Fruit fly (Drosophila melanogaster) whole organism: Measurements from ENCODE around the gene Vajk3.

Source experiments
- CG8478 ChIP-seq: fragments of >200 bp; optimal IDR thresholded peaks from 2 replicates; lab custom pipeline; 2018; ENCODE audit warnings: inconsistent platforms
- EcR ChIP-seq, 2 experiments: fragments of >200 bp; optimal IDR thresholded peaks; 2 replicates each; lab custom pipeline; 2017; ENCODE audit warnings: missing biosample characterization in 2 of 2, missing genetic modification characterization in 2 of 2, missing genetic modification reagents in 2 of 2
- pan ChIP-seq: fragments of >200 bp; optimal IDR thresholded peaks from 2 replicates; lab custom pipeline; 2017
- psq ChIP-seq: fragments of >200 bp; optimal IDR thresholded peaks from 2 replicates; lab custom pipeline; 2017

- TF ChIP-seq EcR (GFP tag; optimal IDR thresholded peaks at IDR 0.05; lab: Kevin White, UChicago) (no peak), pan (lab: Kevin White, UChicago) (no peak), psq (lab: Kevin White, UChicago) (no peak), CG8478 (no peak)
Observed at dm6 chr2L:13925699-13926098, 21.6 kb downstream of the Vajk3 start.
